Worm (Caenorhabditis elegans): ENCODE results near the gene adss-1.

adss-1 gene

DNA sequence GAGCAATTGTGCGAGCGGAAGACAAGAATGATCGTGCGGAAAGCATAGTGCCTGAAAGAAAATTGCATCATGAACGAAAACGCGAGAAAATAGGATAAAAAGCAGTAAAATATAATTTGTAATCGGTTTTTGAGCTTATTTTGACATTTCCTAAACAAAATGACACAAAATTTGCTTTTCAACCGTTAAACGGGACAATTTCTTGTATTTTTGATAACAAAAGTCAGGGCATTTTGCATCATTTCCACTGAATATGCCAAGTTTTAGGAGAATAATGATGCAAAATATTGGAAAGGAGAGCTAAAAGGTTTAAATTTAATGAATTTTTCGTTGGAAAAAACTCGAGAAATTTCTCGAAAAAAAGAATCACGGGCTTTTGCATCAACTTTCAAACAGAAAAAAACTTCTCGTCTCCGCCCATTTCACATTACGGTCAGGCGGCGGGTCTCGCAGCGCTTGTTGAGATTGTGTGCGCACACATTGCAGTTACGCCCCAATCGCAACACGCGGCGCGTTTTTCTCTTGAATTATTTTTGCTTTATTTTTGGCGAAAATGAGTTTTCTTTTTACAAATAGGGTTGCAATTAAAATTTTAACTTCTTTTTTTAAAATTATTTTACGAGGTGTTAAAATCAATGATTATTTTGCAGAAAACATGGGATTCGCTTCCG is 3.6 kb upstream of the adss-1 start, which contains the start of the genes hsp-6 and C37H5.5:
hsp-6 (minus strand) TSS at position 51 of the 671 bp plus-strand sequence.
C37H5.5 (plus strand) TSS at position 651 of the 671 bp plus-strand sequence.
- TF ChIP-seq fkh-10 (GFP tag; optimal IDR thresholded peaks at IDR 0.05) (peak; percentile 73), T20F7.1 (GFP tag; optimal IDR thresholded peaks at IDR 0.05) (no peak), zfp-2 (tag; optimal IDR thresholded peaks at IDR 0.05) (no peak), vab-7 (GFP tag; IDR thresholded peaks at IDR 0.05) (0 out of 2 replicates have a peak, but pooled peaks have one; percentile 36), sdz-12 (GFP tag; optimal IDR thresholded peaks at IDR 0.05) (no peak), F44E2.7 (GFP tag; IDR thresholded peaks at IDR 0.05) (no peak), lin-39 (tag; optimal IDR thresholded peaks at IDR 0.05) (no peak), ceh-20 (GFP tag; IDR thresholded peaks at IDR 0.05) (peak; percentile 66; the same call in 1 of the 2 replicates), nhr-42 (GFP tag; IDR thresholded peaks at IDR 0.05) (peak; percentile 64; the same call in 1 of the 2 replicates), Y75B8A.6 (GFP tag; IDR thresholded peaks at IDR 0.05) (no peak), F10B5.3 (tag; optimal IDR thresholded peaks at IDR 0.05) (no peak), spr-1 (tag; optimal IDR thresholded peaks at IDR 0.05) (peak; percentile 70), nhr-28 (tag; optimal IDR thresholded peaks at IDR 0.05) (peak; percentile 78), Y5F2A.4 (GFP tag; optimal IDR thresholded peaks at IDR 0.05) (no peak), pha-4 (GFP tag; IDR thresholded peaks at IDR 0.05) (peak; percentile 70), pha-4 (tag; optimal IDR thresholded peaks at IDR 0.05) (no peak), snpc-1.2 (GFP tag; IDR thresholded peaks at IDR 0.05) (no peak), hif-1 (tag; optimal IDR thresholded peaks at IDR 0.05) (peak in 1 of 2 experiments; percentile 76), ceh-32 (tag; optimal IDR thresholded peaks at IDR 0.05; ENCODE audit: poor library complexity) (no peak), nhr-77 (tag; optimal IDR thresholded peaks at IDR 0.05) (peak; percentile 79), tra-1 (GFP tag; IDR thresholded peaks at IDR 0.05) (no peak), D1046.2 (GFP tag; IDR thresholded peaks at IDR 0.05) (no peak), php-3 (GFP tag; IDR thresholded peaks at IDR 0.05) (0 out of 2 replicates have a peak, but pooled peaks have one; percentile 29), daf-16 (GFP tag; optimal IDR thresholded peaks at IDR 0.05) (peak in 1 of 2 experiments; percentile 24), daf-16 (tag; optimal IDR thresholded peaks at IDR 0.05) (peak; percentile 56), unc-130 (GFP tag; optimal IDR thresholded peaks at IDR 0.05) (peak; percentile 73), arid-1 (GFP tag; conservative IDR thresholded peaks at IDR 0.05) (peak; percentile 59; the same call in 1 of the 2 replicates), lsy-2 (tag; optimal IDR thresholded peaks at IDR 0.05) (peak; percentile 54 to 93), Y48G9A.11 (GFP tag; IDR thresholded peaks at IDR 0.05) (no peak), unc-62 (GFP tag; optimal IDR thresholded peaks at IDR 0.05 in 1 of 2) (peak in 1 of 2 experiments; percentile 36), unc-62 (tag; optimal IDR thresholded peaks at IDR 0.05) (no peak), egl-43 (GFP tag; IDR thresholded peaks at IDR 0.05) (no peak), zag-1 (tag; optimal IDR thresholded peaks at IDR 0.05) (no peak), pqm-1 (tag; optimal IDR thresholded peaks at IDR 0.05) (no peak), nhr-76 (tag; optimal IDR thresholded peaks at IDR 0.05) (no peak), F37D6.2 (tag; optimal IDR thresholded peaks at IDR 0.05) (no peak), lin-15B (tag; optimal IDR thresholded peaks at IDR 0.05) (no peak), ceh-28 (tag; optimal IDR thresholded peaks at IDR 0.05) (no peak), tag-97 (GFP tag; IDR thresholded peaks at IDR 0.05) (no peak), cey-2 (tag; optimal IDR thresholded peaks at IDR 0.05; ENCODE audit: borderline replicate concordance, insufficient read depth) (no peak), daf-12 (tag; optimal IDR thresholded peaks at IDR 0.05) (no peak), snpc-4 (tag; optimal IDR thresholded peaks at IDR 0.05) (no peak), fos-1 (tag; optimal IDR thresholded peaks at IDR 0.05) (no peak), ZK546.5 (tag; optimal IDR thresholded peaks at IDR 0.05) (no peak), hmg-1.1 (GFP tag; IDR thresholded peaks at IDR 0.05) (peak; percentile 76), gei-8 (GFP tag; optimal IDR thresholded peaks at IDR 0.05) (no peak), daf-8 (GFP tag; IDR thresholded peaks at IDR 0.05) (no peak), zip-2 (tag; optimal IDR thresholded peaks at IDR 0.05) (no peak), lin-29 (GFP tag; IDR thresholded peaks at IDR 0.05) (no peak), ama-1 (optimal IDR thresholded peaks at IDR 0.05) (peak; percentile 26), ztf-11 (tag; optimal IDR thresholded peaks at IDR 0.05) (no peak), egl-27 (tag; optimal IDR thresholded peaks at IDR 0.05) (no peak)
